Fruit fly (Drosophila melanogaster) whole organism, embryonic: Measurements from ENCODE around the gene Tdg.

Experiments used
- Abd-B ChIP-seq: fragments of 200-800 bp; sonication (Bioruptor generic); optimal IDR thresholded peaks from 2 replicates; lab custom pipeline; 2018; ENCODE audit warnings: missing biosample characterization, mild to moderate bottlenecking, missing genetic modification characterization, moderate library complexity
- Ada2b ChIP-seq: fragments of 200-800 bp; sonication (Bioruptor generic); IDR thresholded peaks from 2 replicates; pipeline ENCODE4 v1.3.6; 2022; ENCODE audit warnings: missing biosample characterization, missing genetic modification characterization
- CG10543 ChIP-seq: fragments of 200-800 bp; sonication (Bioruptor generic); optimal IDR thresholded peaks from 3 replicates; lab custom pipeline; 2017; ENCODE audit warnings: missing biosample characterization, mild to moderate bottlenecking, missing genetic modification characterization, moderate library complexity
- CG10959 ChIP-seq: fragments of 200-800 bp; sonication (Bioruptor generic); IDR thresholded peaks from 2 replicates; pipeline ENCODE4 v1.3.6; 2022; ENCODE audit warnings: missing biosample characterization, missing genetic modification characterization
- CG11085 ChIP-seq: fragments of 200-800 bp; sonication (Bioruptor generic); IDR thresholded peaks from 2 replicates; pipeline ENCODE4 v1.3.6; 2022; ENCODE audit warnings: missing biosample characterization, missing genetic modification characterization
- CG11456 ChIP-seq: fragments of 200-800 bp; sonication (Bioruptor generic); IDR thresholded peaks from 3 replicates; pipeline ENCODE4 v1.3.6; 2022; ENCODE audit warnings: missing biosample characterization, missing genetic modification characterization
- CG11695 ChIP-seq: fragments of 200-800 bp; sonication (Bioruptor generic); IDR thresholded peaks from 3 replicates; pipeline ENCODE4 v1.3.6; 2022; ENCODE audit warnings: missing biosample characterization, missing genetic modification characterization
- CG16779 ChIP-seq: fragments of 200-800 bp; sonication (Bioruptor generic); IDR thresholded peaks from 2 replicates; pipeline ENCODE4 v1.3.6; 2022; ENCODE audit warnings: missing biosample characterization, missing genetic modification characterization
- CG1832 ChIP-seq: fragments of 200-800 bp; sonication (Bioruptor generic); optimal IDR thresholded peaks from 2 replicates; lab custom pipeline; 2017; ENCODE audit warnings: missing biosample characterization, mild to moderate bottlenecking, missing genetic modification characterization, inconsistent platforms
- CG34376 ChIP-seq: fragments of 200-800 bp; sonication (Bioruptor generic); optimal IDR thresholded peaks from 2 replicates; lab custom pipeline; 2018; ENCODE audit warnings: missing biosample characterization, mild to moderate bottlenecking, missing genetic modification characterization
- CG5953 ChIP-seq: fragments of 200-800 bp; sonication (Bioruptor generic); IDR thresholded peaks from 2 replicates; pipeline ENCODE4 v1.3.6; 2022; ENCODE audit warnings: missing biosample characterization, missing genetic modification characterization
- CG6254 ChIP-seq: fragments of 200-800 bp; sonication (Bioruptor generic); optimal IDR thresholded peaks from 3 replicates; lab custom pipeline; 2017; ENCODE audit warnings: mild to moderate bottlenecking, missing biosample characterization, missing genetic modification reagents, missing genetic modification characterization
- CG7987 ChIP-seq: fragments of 200-800 bp; sonication (Bioruptor generic); optimal IDR thresholded peaks from 2 replicates; lab custom pipeline; 2018; ENCODE audit warnings: missing biosample characterization, mild to moderate bottlenecking, missing genetic modification characterization, moderate library complexity
- CG9609 ChIP-seq: fragments of 200-800 bp; sonication (Bioruptor generic); optimal IDR thresholded peaks from 3 replicates; lab custom pipeline; 2016; ENCODE audit warnings: missing biosample characterization, missing genetic modification characterization
- Deaf1 ChIP-seq: fragments of 200-800 bp; optimal IDR thresholded peaks from 3 replicates; lab custom pipeline; 2019; ENCODE audit warnings: missing biosample characterization, mild to moderate bottlenecking, missing genetic modification characterization, moderate library complexity
- Eip74EF ChIP-seq, 2 experiments: fragments of 200-800 bp in 1 of 2; fragments of >200 bp in 1 of 2; sonication (Bioruptor generic) in 1 of 2; optimal IDR thresholded peaks; 2 replicates each; lab custom pipeline; 2017 to 2019; ENCODE audit warnings: missing biosample characterization in 2 of 2, missing genetic modification characterization in 2 of 2, mild to moderate bottlenecking in 1 of 2, moderate library complexity in 1 of 2
- GATAe ChIP-seq: fragments of 200-800 bp; sonication (Bioruptor generic); conservative IDR thresholded peaks from 2 replicates; pipeline ENCODE4 v1.3.6; 2022; ENCODE audit warnings: missing biosample characterization, missing genetic modification characterization
- Gsc ChIP-seq: fragments of 200-800 bp; sonication (Bioruptor generic); IDR thresholded peaks from 2 replicates; pipeline ENCODE4 v1.3.6; 2022; ENCODE audit warnings: missing biosample characterization, missing genetic modification characterization
- Med ChIP-seq: fragments of 200-800 bp; sonication (Bioruptor generic); peaks from one replicate; lab custom pipeline; 2016; ENCODE audit warnings: missing biosample characterization, missing genetic modification characterization, mild to moderate bottlenecking, inconsistent platforms, moderate library complexity
- Mes4 ChIP-seq: fragments of 200-800 bp; sonication (Bioruptor generic); optimal IDR thresholded peaks from 2 replicates; lab custom pipeline; 2016; ENCODE audit warnings: missing biosample characterization, missing genetic modification characterization
- Mrtf ChIP-seq: fragments of 200-800 bp; sonication (Bioruptor generic); IDR thresholded peaks from 3 replicates; pipeline ENCODE4 v1.3.6; 2022; ENCODE audit warnings: missing biosample characterization, missing genetic modification characterization
- NFAT ChIP-seq: fragments of 200-800 bp; sonication (Bioruptor generic); IDR thresholded peaks from 2 replicates; pipeline ENCODE4 v1.3.6; 2022; ENCODE audit warnings: missing biosample characterization, missing genetic modification characterization
- Nf-YB ChIP-seq: fragments of 200-800 bp; sonication (Bioruptor generic); optimal IDR thresholded peaks from 3 replicates; lab custom pipeline; 2019; ENCODE audit warnings: missing biosample characterization, mild to moderate bottlenecking, missing genetic modification characterization, moderate library complexity
- Opbp ChIP-seq: fragments of 200-800 bp; sonication (Bioruptor generic); IDR thresholded peaks from 3 replicates; pipeline ENCODE4 v1.3.6; 2022; ENCODE audit warnings: missing biosample characterization, missing genetic modification characterization; ENCODE audit not compliant: partially characterized antibody
- PHDP ChIP-seq: fragments of 200-800 bp; sonication (Bioruptor generic); optimal IDR thresholded peaks from 3 replicates; lab custom pipeline; 2018; ENCODE audit warnings: missing biosample characterization, mild to moderate bottlenecking, missing genetic modification characterization, moderate library complexity
- Pdp1 ChIP-seq, 2 experiments: fragments of 200-800 bp; sonication (Bioruptor generic); optimal IDR thresholded peaks; 3 replicates each; lab custom pipeline; 2016; ENCODE audit warnings: missing biosample characterization in 2 of 2, missing genetic modification characterization in 2 of 2, mild to moderate bottlenecking in 1 of 2, moderate library complexity in 1 of 2
- Sin3A ChIP-seq: fragments of >200 bp; optimal IDR thresholded peaks from 2 replicates; lab custom pipeline; 2018
- Spps ChIP-seq: fragments of 200-800 bp; sonication (Bioruptor generic); optimal IDR thresholded peaks from 2 replicates; lab custom pipeline; 2018; ENCODE audit warnings: missing biosample characterization, mild to moderate bottlenecking, missing genetic modification characterization
- Trl ChIP-seq, 3 experiments: fragments of >200 bp in 2 of 3; fragments of 200-800 bp in 1 of 3; sonication (Bioruptor generic) in 1 of 3; optimal IDR thresholded peaks; 2 replicates in 1 of 3; 3 replicates in 2 of 3; lab custom pipeline; 2016 to 2017; ENCODE audit warnings: missing biosample characterization in 1 of 3, missing genetic modification characterization in 1 of 3
- aop ChIP-seq: fragments of 200-800 bp; sonication (Bioruptor generic); IDR thresholded peaks from 2 replicates; pipeline ENCODE4 v1.3.6; 2022; ENCODE audit warnings: missing biosample characterization, missing genetic modification characterization
- ap ChIP-seq: fragments of 200-800 bp; sonication (Bioruptor generic); IDR thresholded peaks from 2 replicates; pipeline ENCODE4 v1.3.6; 2022; ENCODE audit warnings: missing biosample characterization, missing genetic modification characterization
- bbx ChIP-seq: fragments of 200-800 bp; sonication (Bioruptor generic); IDR thresholded peaks from 2 replicates; pipeline ENCODE4 v1.3.6; 2022; ENCODE audit warnings: missing biosample characterization, missing genetic modification characterization; ENCODE audit not compliant: partially characterized antibody
- bowl ChIP-seq: fragments of 200-800 bp; sonication (Bioruptor generic); IDR thresholded peaks from 2 replicates; pipeline ENCODE4 v1.3.6; 2022; ENCODE audit warnings: missing biosample characterization, missing genetic modification characterization
- crol ChIP-seq: fragments of 200-800 bp; sonication (Bioruptor generic); IDR thresholded peaks from 2 replicates; pipeline ENCODE4 v1.3.6; 2022; ENCODE audit warnings: missing biosample characterization, missing genetic modification characterization
- disco-r ChIP-seq: fragments of 200-800 bp; sonication (Bioruptor generic); optimal IDR thresholded peaks from 2 replicates; lab custom pipeline; 2016; ENCODE audit warnings: missing biosample characterization, missing genetic modification characterization
- fd96Cb ChIP-seq: fragments of 200-800 bp; sonication (Bioruptor generic); optimal IDR thresholded peaks from 2 replicates; lab custom pipeline; 2018; ENCODE audit warnings: missing biosample characterization, mild to moderate bottlenecking, missing genetic modification characterization, moderate library complexity
- grn ChIP-seq: fragments of 200-800 bp; sonication (Bioruptor generic); optimal IDR thresholded peaks from 3 replicates; lab custom pipeline; 2017; ENCODE audit warnings: missing biosample characterization, missing genetic modification characterization
- gro ChIP-seq: fragments of 200-800 bp; sonication (Bioruptor generic); optimal IDR thresholded peaks from 2 replicates; lab custom pipeline; 2016; ENCODE audit warnings: missing biosample characterization, missing genetic modification characterization
- gsb ChIP-seq: fragments of 200-800 bp; sonication (Bioruptor generic); IDR thresholded peaks from 2 replicates; pipeline ENCODE4 v1.3.6; 2022; ENCODE audit warnings: missing biosample characterization, missing genetic modification characterization
- lmd ChIP-seq: fragments of 200-800 bp; sonication (Bioruptor generic); IDR thresholded peaks from 2 replicates; pipeline ENCODE4 v1.3.6; 2022; ENCODE audit warnings: missing biosample characterization, missing genetic modification characterization
- mirr ChIP-seq: fragments of 200-800 bp; sonication (Bioruptor generic); optimal IDR thresholded peaks from 3 replicates; lab custom pipeline; 2018; ENCODE audit warnings: missing biosample characterization, mild to moderate bottlenecking, missing genetic modification characterization
- onecut ChIP-seq: fragments of 200-800 bp; sonication (Bioruptor generic); IDR thresholded peaks from 2 replicates; pipeline ENCODE4 v1.3.6; 2022; ENCODE audit warnings: missing biosample characterization, missing genetic modification characterization
- pan ChIP-seq, 4 experiments: fragments of >200 bp in 3 of 4; fragments of 200-800 bp in 1 of 4; sonication (Bioruptor generic) in 1 of 4; optimal IDR thresholded peaks in 3 of 4; IDR thresholded peaks in 1 of 4; 2 replicates each; pipeline versions ENCODE4 v1.3.6 to Lab custom; 2017 to 2022; ENCODE audit warnings: missing biosample characterization in 2 of 4, missing genetic modification characterization in 2 of 4, mixed read lengths in 1 of 4
- pros ChIP-seq: fragments of 200-800 bp; sonication (Bioruptor generic); optimal IDR thresholded peaks from 3 replicates; lab custom pipeline; 2019; ENCODE audit warnings: missing biosample characterization, mild to moderate bottlenecking, missing genetic modification characterization, moderate library complexity
- psq ChIP-seq: fragments of 200-800 bp; sonication (Bioruptor generic); optimal IDR thresholded peaks from 2 replicates; lab custom pipeline; 2017; ENCODE audit warnings: missing biosample characterization, missing genetic modification characterization
- schlank ChIP-seq: fragments of 200-800 bp; sonication (Bioruptor generic); optimal IDR thresholded peaks from 2 replicates; lab custom pipeline; 2018; ENCODE audit warnings: missing biosample characterization, mild to moderate bottlenecking, missing genetic modification characterization
- sens ChIP-seq: fragments of 200-800 bp; sonication (Bioruptor generic); peaks from one replicate; lab custom pipeline; 2016; ENCODE audit warnings: missing biosample characterization, missing genetic modification characterization
- seq ChIP-seq: fragments of 200-800 bp; sonication (Bioruptor generic); IDR thresholded peaks from 2 replicates; pipeline ENCODE4 v1.3.6; 2022; ENCODE audit warnings: missing biosample characterization, missing genetic modification characterization
- sob ChIP-seq: fragments of 200-800 bp; sonication (Bioruptor generic); IDR thresholded peaks from 2 replicates; pipeline ENCODE4 v1.3.6; 2022; ENCODE audit warnings: missing biosample characterization, missing genetic modification characterization
- sr ChIP-seq: fragments of 200-800 bp; sonication (Bioruptor generic); IDR thresholded peaks from 3 replicates; pipeline ENCODE4 v1.3.6; 2022; ENCODE audit warnings: missing biosample characterization, missing genetic modification characterization
- tna ChIP-seq: fragments of 200-800 bp; sonication (Bioruptor generic); IDR thresholded peaks from 2 replicates; pipeline ENCODE4 v1.3.6; 2022; ENCODE audit warnings: missing biosample characterization, missing genetic modification characterization; ENCODE audit not compliant: partially characterized antibody

Gene Tdg

DNA sequence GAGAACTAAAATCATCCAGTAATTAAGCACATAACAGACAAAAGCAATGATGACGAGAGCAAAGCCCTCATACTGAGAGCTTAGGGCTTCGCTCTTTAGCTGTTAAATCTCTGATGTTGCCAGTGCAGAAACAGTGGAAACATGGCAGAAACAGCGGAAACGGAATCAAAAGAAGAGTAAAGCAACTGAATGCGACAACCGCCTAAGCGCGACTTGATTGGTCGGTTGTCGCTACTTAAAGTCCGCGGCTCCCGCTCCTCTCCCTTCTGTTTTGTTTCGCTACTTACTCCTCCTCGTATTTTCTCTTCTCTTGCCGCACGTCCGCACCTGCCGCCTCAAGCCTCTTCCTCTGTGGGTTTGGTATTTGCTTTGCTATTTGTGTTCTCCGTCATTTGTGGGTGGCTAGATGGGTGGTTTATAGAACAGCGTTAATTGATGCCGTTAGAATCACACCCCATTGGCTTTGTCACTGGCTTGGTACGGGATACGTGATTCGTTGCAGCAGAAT, 52.5 kb downstream of the Tdg start (continued):
- TF ChIP-seq Deaf1: peak; percentile 79
- peak; percentile 57 to 91 for TF ChIP-seq Trl (optimal IDR thresholded peaks at IDR 0.05; lab: Kevin White, UChicago)
- TF ChIP-seq Trl (GFP tag; optimal IDR thresholded peaks at IDR 0.05; lab: Kevin White, UChicago): no peak
- no peak for TF ChIP-seq Spps (tag; lab: Kevin White, UChicago)
- TF ChIP-seq CG11695 (GFP tag; lab: Robert Waterston, UW): no peak
- TF ChIP-seq CG10543 (GFP tag; lab: Kevin White, UChicago): peak; percentile 13
- TF ChIP-seq sens (GFP tag; lab: Kevin White, UChicago): no peak
- no peak for TF ChIP-seq Sin3A (lab: Kevin White, UChicago)
- TF ChIP-seq sob (GFP tag; lab: Robert Waterston, UW): no peak
- TF ChIP-seq CG7987: no peak
- TF ChIP-seq CG9609: no peak
- TF ChIP-seq CG11085 (GFP tag; lab: Robert Waterston, UW): no peak
- TF ChIP-seq CG11456 (GFP tag; lab: Robert Waterston, UW): no peak
- no peak for TF ChIP-seq tna (GFP tag; lab: Robert Waterston, UW)
- TF ChIP-seq Ada2b (GFP tag; lab: Robert Waterston, UW): no peak
- TF ChIP-seq PHDP (tag; lab: Kevin White, UChicago): no peak
- TF ChIP-seq CG34376: no peak
- no peak for TF ChIP-seq Opbp
- peak; percentile 59 for TF ChIP-seq pros (GFP tag; lab: Kevin White, UChicago)
- TF ChIP-seq bbx (GFP tag; lab: Robert Waterston, UW): 0 out of 2 replicates have a peak, but pooled peaks have one; percentile 14
- peak; percentile 93 for TF ChIP-seq Nf-YB (GFP tag; lab: Kevin White, UChicago)
- no peak for TF ChIP-seq onecut (GFP tag; lab: Robert Waterston, UW)
- TF ChIP-seq CG5953 (GFP tag; lab: Robert Waterston, UW): no peak
- no peak for TF ChIP-seq gro
- TF ChIP-seq bowl: no peak
- TF ChIP-seq psq (GFP tag; lab: Kevin White, UChicago): no peak
- no peak for TF ChIP-seq gsb (GFP tag; lab: Robert Waterston, UW)
- peak; percentile 13 for TF ChIP-seq CG1832 (GFP tag; lab: Kevin White, UChicago)
- no peak for TF ChIP-seq Pdp1 (GFP tag; optimal IDR thresholded peaks at IDR 0.05; lab: Kevin White, UChicago)
- TF ChIP-seq sr (GFP tag; lab: Robert Waterston, UW): no peak
- TF ChIP-seq fd96Cb (tag; lab: Kevin White, UChicago): no peak
- TF ChIP-seq mirr (GFP tag; lab: Kevin White, UChicago): peak; percentile 27
- no peak for TF ChIP-seq pan (optimal IDR thresholded peaks at IDR 0.05; lab: Kevin White, UChicago)
- no peak for TF ChIP-seq pan (GFP tag; optimal IDR thresholded peaks at IDR 0.05 in 1 of 2, IDR thresholded peaks at IDR 0.05 in 1 of 2)
- TF ChIP-seq aop: no peak
- no peak for TF ChIP-seq CG10959 (GFP tag; lab: Robert Waterston, UW)
- no peak for TF ChIP-seq Mrtf (GFP tag; lab: Robert Waterston, UW)
- no peak for TF ChIP-seq NFAT (GFP tag; lab: Robert Waterston, UW)
- no peak for TF ChIP-seq ap (GFP tag; lab: Robert Waterston, UW)
- no peak for TF ChIP-seq Mes4 (GFP tag; lab: Kevin White, UChicago)
- TF ChIP-seq GATAe (GFP tag; lab: Robert Waterston, UW): no peak
- peak; percentile 75 for TF ChIP-seq Med (GFP tag; lab: Kevin White, UChicago)
- no peak for TF ChIP-seq Eip74EF (GFP tag; optimal IDR thresholded peaks at IDR 0.05; lab: Kevin White, UChicago)
- no peak for TF ChIP-seq lmd (GFP tag; lab: Robert Waterston, UW)
- TF ChIP-seq CG6254 (GFP tag; lab: Kevin White, UChicago): no peak
- TF ChIP-seq CG16779 (GFP tag; lab: Robert Waterston, UW): 0 out of 2 replicates have a peak, but pooled peaks have one; percentile 9
- TF ChIP-seq disco-r (GFP tag; lab: Kevin White, UChicago): no peak
- peak; percentile 77 for TF ChIP-seq crol (GFP tag; lab: Robert Waterston, UW)
- TF ChIP-seq seq (GFP tag; lab: Robert Waterston, UW): 0 out of 2 replicates have a peak, but pooled peaks have one; percentile 9
- no peak for TF ChIP-seq Gsc
- no peak for TF ChIP-seq Abd-B (GFP tag; lab: Kevin White, UChicago)
- TF ChIP-seq grn (GFP tag; lab: Kevin White, UChicago): no peak
- TF ChIP-seq schlank: no peak
